Fruit fly (Drosophila melanogaster): ENCODE data around the gene FucTD.

dm6 chr3L:1424488-1424887, 8.5 kb downstream of the FucTD start:
- no peak for TF ChIP-seq Sin3A (optimal IDR thresholded peaks at IDR 0.05)
- TF ChIP-seq h (optimal IDR thresholded peaks at IDR 0.05) = no peak
- TF ChIP-seq ttk (optimal IDR thresholded peaks at IDR 0.05) = no peak
- TF ChIP-seq psq (optimal IDR thresholded peaks at IDR 0.05) = no peak
- no peak for TF ChIP-seq insv (optimal IDR thresholded peaks at IDR 0.05)
